Worm (Caenorhabditis elegans): ENCODE results near the gene scav-3.

The scav-3 gene

ce11 chrIII:12420256-12420655, 36.4 kb downstream of the scav-3 start:
- TF ChIP-seq lin-11 (tag; optimal IDR thresholded peaks at IDR 0.05) (no peak), nhr-6 (tag; optimal IDR thresholded peaks at IDR 0.05) (no peak), zag-1 (tag; optimal IDR thresholded peaks at IDR 0.05) (no peak), fos-1 (tag; optimal IDR thresholded peaks at IDR 0.05) (no peak), snpc-4 (tag; optimal IDR thresholded peaks at IDR 0.05) (no peak), R02D3.7 (tag; optimal IDR thresholded peaks at IDR 0.05) (no peak)

- no peak for TF ChIP-seq aly-2 (tag; optimal IDR thresholded peaks at IDR 0.05)
- no peak for TF ChIP-seq unc-62 (GFP tag; optimal IDR thresholded peaks at IDR 0.05)
- no peak for TF ChIP-seq ama-1 (optimal IDR thresholded peaks at IDR 0.05)
- no peak for TF ChIP-seq nhr-10 (tag; optimal IDR thresholded peaks at IDR 0.05)
- TF ChIP-seq crh-2 (tag; optimal IDR thresholded peaks at IDR 0.05): no peak
- TF ChIP-seq nhr-23 (tag; optimal IDR thresholded peaks at IDR 0.05): no peak
- no peak for TF ChIP-seq nhr-25 (tag; optimal IDR thresholded peaks at IDR 0.05)
- TF ChIP-seq F13H6.1 (tag; optimal IDR thresholded peaks at IDR 0.05): no peak
- no peak for TF ChIP-seq egl-27 (tag; optimal IDR thresholded peaks at IDR 0.05)
- no peak for TF ChIP-seq ztf-11 (tag; optimal IDR thresholded peaks at IDR 0.05)
- TF ChIP-seq ceh-82 (tag; optimal IDR thresholded peaks at IDR 0.05): no peak
- TF ChIP-seq alr-1 (tag; optimal IDR thresholded peaks at IDR 0.05): no peak
- TF ChIP-seq nhr-21 (tag; optimal IDR thresholded peaks at IDR 0.05): no peak
- no peak for TF ChIP-seq nhr-77 (tag; optimal IDR thresholded peaks at IDR 0.05)
- TF ChIP-seq lin-39 (tag; optimal IDR thresholded peaks at IDR 0.05): no peak
Measured at ce11 chrIII:12414533-12414932, 42.1 kb downstream of the scav-3 start.

- TF ChIP-seq unc-55 (GFP tag; optimal IDR thresholded peaks at IDR 0.05): no peak
- TF ChIP-seq ztf-1 (GFP tag; conservative IDR thresholded peaks at IDR 0.05): no peak
- no peak for TF ChIP-seq zag-1 (tag; optimal IDR thresholded peaks at IDR 0.05)
- TF ChIP-seq ztf-11 (tag; optimal IDR thresholded peaks at IDR 0.05): no peak
- TF ChIP-seq snpc-4 (tag; optimal IDR thresholded peaks at IDR 0.05): no peak
- no peak for TF ChIP-seq sma-9 (GFP tag; optimal IDR thresholded peaks at IDR 0.05)
- TF ChIP-seq sma-9 (tag; optimal IDR thresholded peaks at IDR 0.05): no peak
- no peak for TF ChIP-seq mab-5 (tag; optimal IDR thresholded peaks at IDR 0.05)
- no peak for TF ChIP-seq unc-62 (GFP tag; optimal IDR thresholded peaks at IDR 0.05)
- TF ChIP-seq peb-1 (tag; optimal IDR thresholded peaks at IDR 0.05): no peak
- no peak for TF ChIP-seq mdl-1 (tag; optimal IDR thresholded peaks at IDR 0.05)
- no peak for TF ChIP-seq R02D3.7 (tag; optimal IDR thresholded peaks at IDR 0.05)
- no peak for TF ChIP-seq nhr-25 (tag; optimal IDR thresholded peaks at IDR 0.05)
- no peak for TF ChIP-seq nhr-129 (tag; optimal IDR thresholded peaks at IDR 0.05)
- TF ChIP-seq gmeb-1 (tag; optimal IDR thresholded peaks at IDR 0.05): no peak
- no peak for TF ChIP-seq skn-1 (tag; optimal IDR thresholded peaks at IDR 0.05)
- TF ChIP-seq nhr-23 (tag; optimal IDR thresholded peaks at IDR 0.05): no peak
- no peak for TF ChIP-seq lsy-2 (tag; optimal IDR thresholded peaks at IDR 0.05)
- TF ChIP-seq nhr-6 (tag; optimal IDR thresholded peaks at IDR 0.05): no peak
- TF ChIP-seq F13H6.1 (tag; optimal IDR thresholded peaks at IDR 0.05): no peak
Measured at ce11 chrIII:12411668-12412067, 45.0 kb downstream of the scav-3 start.

ce11 chrIII:12411059-12411458, 45.6 kb downstream of the scav-3 start:
- TF ChIP-seq nhr-23 (tag; optimal IDR thresholded peaks at IDR 0.05) (no peak), egl-27 (tag; optimal IDR thresholded peaks at IDR 0.05) (no peak), nhr-6 (tag; optimal IDR thresholded peaks at IDR 0.05) (no peak), sma-3 (GFP tag; optimal IDR thresholded peaks at IDR 0.05) (no peak), dmd-4 (tag; optimal IDR thresholded peaks at IDR 0.05) (no peak)

- TF ChIP-seq zag-1 (tag; optimal IDR thresholded peaks at IDR 0.05) (no peak), lin-39 (tag; optimal IDR thresholded peaks at IDR 0.05) (no peak), nhr-21 (tag; optimal IDR thresholded peaks at IDR 0.05) (no peak), fos-1 (tag; optimal IDR thresholded peaks at IDR 0.05) (no peak), dmd-4 (tag; optimal IDR thresholded peaks at IDR 0.05) (no peak), crh-2 (tag; optimal IDR thresholded peaks at IDR 0.05) (no peak), ceh-16 (tag; optimal IDR thresholded peaks at IDR 0.05) (no peak), mbf-1 (tag; optimal IDR thresholded peaks at IDR 0.05) (no peak), sma-9 (GFP tag; optimal IDR thresholded peaks at IDR 0.05) (no peak), sma-9 (tag; optimal IDR thresholded peaks at IDR 0.05) (no peak), alr-1 (tag; optimal IDR thresholded peaks at IDR 0.05) (no peak), ztf-1 (GFP tag; conservative IDR thresholded peaks at IDR 0.05) (no peak), nhr-237 (tag; optimal IDR thresholded peaks at IDR 0.05) (no peak)
Measured at ce11 chrIII:12410304-12410703, 46.3 kb downstream of the scav-3 start.
